Worm (Caenorhabditis elegans): ENCODE data around the gene lmtr-2.
A peak's percentile ranks its signal among the peaks of the same experiment; 100 is the strongest.

The lmtr-2 gene

DNA sequence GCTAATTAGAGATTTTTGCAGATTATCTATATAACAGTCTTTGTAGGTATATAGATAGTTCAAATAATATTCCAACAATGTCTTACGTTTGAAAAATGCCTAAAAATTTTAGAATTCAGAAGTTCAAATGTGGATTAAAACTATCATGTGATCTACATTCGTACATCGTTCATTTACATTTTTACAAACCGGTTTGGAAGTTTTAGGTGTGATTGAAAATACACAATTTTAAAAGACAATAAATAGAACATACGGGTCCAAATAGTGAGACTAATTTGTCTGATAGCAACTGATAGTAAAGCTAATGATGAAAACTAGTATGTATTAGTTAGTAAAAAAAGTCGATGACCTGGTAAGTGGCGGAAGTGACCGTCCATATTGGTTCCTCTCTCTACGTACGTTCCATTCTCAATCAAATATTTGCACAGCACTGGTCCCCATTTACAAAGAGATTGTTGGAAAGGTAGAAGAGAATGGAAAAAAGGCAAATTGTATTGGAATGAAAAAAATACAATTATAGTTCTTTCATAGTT, 30.5 kb upstream of the lmtr-2 start:
- TF ChIP-seq elt-3 (tag; optimal IDR thresholded peaks at IDR 0.05) (no peak), ama-1 (optimal IDR thresholded peaks at IDR 0.05) (no peak), skn-1 (tag; optimal IDR thresholded peaks at IDR 0.05) (no peak), mdl-1 (tag; optimal IDR thresholded peaks at IDR 0.05) (no peak), alr-1 (tag; optimal IDR thresholded peaks at IDR 0.05) (no peak), nhr-21 (tag; optimal IDR thresholded peaks at IDR 0.05) (no peak), unc-39 (tag; optimal IDR thresholded peaks at IDR 0.05) (no peak), nhr-25 (tag; optimal IDR thresholded peaks at IDR 0.05) (no peak), sem-4 (tag; optimal IDR thresholded peaks at IDR 0.05) (no peak), nhr-23 (tag; optimal IDR thresholded peaks at IDR 0.05) (no peak), lsy-2 (tag; optimal IDR thresholded peaks at IDR 0.05) (no peak)

DNA sequence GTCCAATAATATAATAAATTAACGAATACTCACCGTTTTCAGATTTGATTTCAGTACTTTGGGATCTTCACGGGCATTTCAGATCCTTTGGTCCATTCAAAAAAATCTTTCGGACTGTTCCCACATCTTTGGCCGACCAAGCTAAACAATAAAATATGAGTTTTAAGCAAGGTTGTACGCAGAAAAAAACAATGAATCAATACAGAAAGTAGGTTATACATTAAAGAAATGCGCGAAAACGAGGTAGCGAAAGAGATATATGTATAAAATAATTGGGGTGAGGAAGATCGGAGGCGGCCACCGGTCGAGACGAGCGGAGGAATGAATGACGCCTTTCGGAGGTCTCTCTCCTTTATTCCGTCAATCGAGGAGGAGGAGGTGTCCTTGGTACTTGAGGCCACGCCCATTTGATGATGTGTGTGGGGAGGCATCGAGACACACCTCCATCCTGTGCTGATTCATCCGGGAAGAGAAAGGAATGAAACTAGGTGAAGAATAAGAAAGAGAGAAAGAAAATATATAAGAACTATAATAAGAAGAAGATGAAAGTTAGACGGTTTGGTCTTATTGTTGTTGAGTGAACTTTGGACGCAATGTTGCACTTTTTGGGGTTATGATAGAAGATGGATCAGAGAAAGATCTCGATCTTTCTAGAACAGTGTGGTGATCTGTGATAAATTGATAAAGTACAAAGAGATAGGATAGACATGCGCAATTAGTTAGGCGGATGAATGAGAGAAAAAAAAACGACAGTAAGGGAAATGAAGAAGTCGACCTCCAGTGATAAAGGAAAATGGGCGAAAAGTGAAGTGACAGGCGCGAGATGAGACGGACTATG, 29.6 kb upstream of the lmtr-2 start:
- TF ChIP-seq lsy-2 (tag; optimal IDR thresholded peaks at IDR 0.05), result no peak
- TF ChIP-seq egl-27 (tag; optimal IDR thresholded peaks at IDR 0.05), result peak; percentile 33
- TF ChIP-seq elt-1 (tag; optimal IDR thresholded peaks at IDR 0.05), result no peak
- no peak for TF ChIP-seq nhr-11 (tag; optimal IDR thresholded peaks at IDR 0.05)
- TF ChIP-seq elt-3 (tag; optimal IDR thresholded peaks at IDR 0.05), result no peak
- TF ChIP-seq sma-3 (GFP tag; optimal IDR thresholded peaks at IDR 0.05), result peak; percentile 89
- no peak for TF ChIP-seq gmeb-1 (tag; optimal IDR thresholded peaks at IDR 0.05)
- peak; percentile 83 for TF ChIP-seq blmp-1 (tag; optimal IDR thresholded peaks at IDR 0.05; ENCODE audit: insufficient read depth)
- TF ChIP-seq mbf-1 (tag; optimal IDR thresholded peaks at IDR 0.05), result no peak
- peak; percentile 64 for TF ChIP-seq ceh-16 (tag; optimal IDR thresholded peaks at IDR 0.05)
- TF ChIP-seq skn-1 (tag; optimal IDR thresholded peaks at IDR 0.05), result no peak
- TF ChIP-seq R02D3.7 (tag; optimal IDR thresholded peaks at IDR 0.05), result no peak
- no peak for TF ChIP-seq nhr-12 (tag; optimal IDR thresholded peaks at IDR 0.05)
- TF ChIP-seq fos-1 (tag; optimal IDR thresholded peaks at IDR 0.05), result peak; percentile 55
- TF ChIP-seq sma-9 (GFP tag; optimal IDR thresholded peaks at IDR 0.05), result peak; percentile 79
- no peak for TF ChIP-seq sma-9 (tag; optimal IDR thresholded peaks at IDR 0.05)
- TF ChIP-seq crh-2 (tag; optimal IDR thresholded peaks at IDR 0.05), result no peak
- TF ChIP-seq lin-11 (tag; optimal IDR thresholded peaks at IDR 0.05), result no peak
- TF ChIP-seq ztf-1 (GFP tag; conservative IDR thresholded peaks at IDR 0.05), result no peak
- TF ChIP-seq sem-4 (tag; optimal IDR thresholded peaks at IDR 0.05), result peak; percentile 1
- no peak for TF ChIP-seq nhr-237 (tag; optimal IDR thresholded peaks at IDR 0.05)
- TF ChIP-seq aly-2 (tag; optimal IDR thresholded peaks at IDR 0.05), result no peak
- no peak for TF ChIP-seq ztf-11 (tag; optimal IDR thresholded peaks at IDR 0.05)
- no peak for TF ChIP-seq mdl-1 (tag; optimal IDR thresholded peaks at IDR 0.05)
- TF ChIP-seq nhr-25 (tag; optimal IDR thresholded peaks at IDR 0.05), result peak; percentile 43
- no peak for TF ChIP-seq unc-39 (tag; optimal IDR thresholded peaks at IDR 0.05)
- TF ChIP-seq nhr-10 (tag; optimal IDR thresholded peaks at IDR 0.05), result no peak
- TF ChIP-seq dmd-4 (tag; optimal IDR thresholded peaks at IDR 0.05), result no peak
- no peak for TF ChIP-seq ZK546.5 (tag; optimal IDR thresholded peaks at IDR 0.05)
- no peak for TF ChIP-seq unc-62 (GFP tag; optimal IDR thresholded peaks at IDR 0.05)
- no peak for TF ChIP-seq peb-1 (tag; optimal IDR thresholded peaks at IDR 0.05)
- peak; percentile 94 for TF ChIP-seq ama-1 (optimal IDR thresholded peaks at IDR 0.05)
- TF ChIP-seq nhr-129 (tag; optimal IDR thresholded peaks at IDR 0.05), result no peak
- no peak for TF ChIP-seq lin-39 (tag; optimal IDR thresholded peaks at IDR 0.05)
- peak; percentile 93 for TF ChIP-seq nhr-21 (tag; optimal IDR thresholded peaks at IDR 0.05)
- TF ChIP-seq nhr-77 (tag; optimal IDR thresholded peaks at IDR 0.05), result no peak
- TF ChIP-seq C34F6.9 (tag; optimal IDR thresholded peaks at IDR 0.05), result no peak
- no peak for TF ChIP-seq lin-13 (GFP tag; optimal IDR thresholded peaks at IDR 0.05)
- no peak for TF ChIP-seq ztf-4 (tag; optimal IDR thresholded peaks at IDR 0.05)
- no peak for TF ChIP-seq F13H6.1 (tag; optimal IDR thresholded peaks at IDR 0.05)
- no peak for TF ChIP-seq zag-1 (tag; optimal IDR thresholded peaks at IDR 0.05)
- no peak for TF ChIP-seq mab-5 (tag; optimal IDR thresholded peaks at IDR 0.05)
- TF ChIP-seq unc-55 (GFP tag; optimal IDR thresholded peaks at IDR 0.05), result no peak
- no peak for TF ChIP-seq alr-1 (tag; optimal IDR thresholded peaks at IDR 0.05)
- no peak for TF ChIP-seq ceh-82 (tag; optimal IDR thresholded peaks at IDR 0.05)
- no peak for TF ChIP-seq snpc-4 (tag; optimal IDR thresholded peaks at IDR 0.05)
- no peak for TF ChIP-seq nhr-6 (tag; optimal IDR thresholded peaks at IDR 0.05)
- TF ChIP-seq nhr-23 (tag; optimal IDR thresholded peaks at IDR 0.05), result no peak
- no peak for TF ChIP-seq Y55F3AM.14 (GFP tag; optimal IDR thresholded peaks at IDR 0.05)

Measured in whole organism, L2 larva.